Fruit fly (Drosophila melanogaster): Measurements from ENCODE around the gene Pkcdelta.

Pkcdelta gene

dm6 chrX:12473953-12474468 lies 42.0 kb downstream of the Pkcdelta start (continued):
- TF ChIP-seq ind (GFP tag; optimal IDR thresholded peaks at IDR 0.05) (peak; percentile 79), yki (optimal IDR thresholded peaks at IDR 0.05) (no peak), TFAM (GFP tag; optimal IDR thresholded peaks at IDR 0.05) (no peak), tx (GFP tag; optimal IDR thresholded peaks at IDR 0.05) (no peak), CG7271 (tag; optimal IDR thresholded peaks at IDR 0.05) (no peak), stwl (tag; optimal IDR thresholded peaks at IDR 0.05) (no peak), CG3407 (GFP tag; optimal IDR thresholded peaks at IDR 0.05) (peak; percentile 36), so (GFP tag; IDR thresholded peaks at IDR 0.05) (peak; percentile 82), CG6813 (GFP tag; optimal IDR thresholded peaks at IDR 0.05) (peak; percentile 45), Adf1 (GFP tag; IDR thresholded peaks at IDR 0.05) (peak; percentile 31; the same call in 1 of the 2 replicates), CG10543 (GFP tag; optimal IDR thresholded peaks at IDR 0.05) (peak; percentile 92), Oaz (GFP tag; IDR thresholded peaks at IDR 0.05) (peak; percentile 73), ac (GFP tag; optimal IDR thresholded peaks at IDR 0.05) (no peak), CG13624 (GFP tag; optimal IDR thresholded peaks at IDR 0.05) (peak; percentile 27), CG15269 (tag; optimal IDR thresholded peaks at IDR 0.05) (peak; percentile 92), CG10565 (GFP tag; optimal IDR thresholded peaks at IDR 0.05) (no peak), ara (GFP tag; IDR thresholded peaks at IDR 0.05) (peak; percentile 63; the same call in 1 of the 2 replicates), Tbp (GFP tag; optimal IDR thresholded peaks at IDR 0.05) (no peak), ssp (GFP tag; IDR thresholded peaks at IDR 0.05) (peak; percentile 64), CHES-1-like (GFP tag; optimal IDR thresholded peaks at IDR 0.05) (no peak), Xrp1 (GFP tag; IDR thresholded peaks at IDR 0.05) (peak; percentile 75; the same call in 1 of the 2 replicates), Vsx1 (GFP tag; optimal IDR thresholded peaks at IDR 0.05) (peak; percentile 15), ap (GFP tag; IDR thresholded peaks at IDR 0.05) (peak; percentile 39; the same call in 1 of the 2 replicates), Hr78 (GFP tag; optimal IDR thresholded peaks at IDR 0.05) (peak in 1 of 2 experiments; percentile 50), NC2β (GFP tag; optimal IDR thresholded peaks at IDR 0.05) (no peak), chinmo (GFP tag; IDR thresholded peaks at IDR 0.05; ENCODE audit: partially characterized antibody) (peak; percentile 88; the same call in 1 of the 4 replicates), NC2α (GFP tag; optimal IDR thresholded peaks at IDR 0.05) (no peak), CG15601 (tag; optimal IDR thresholded peaks at IDR 0.05) (peak; percentile 72), danr (GFP tag; IDR thresholded peaks at IDR 0.05) (peak; percentile 57), sc (optimal IDR thresholded peaks at IDR 0.05) (no peak), sc (GFP tag; optimal IDR thresholded peaks at IDR 0.05) (peak; percentile 56), CG14860 (GFP tag; IDR thresholded peaks at IDR 0.05; ENCODE audit: partially characterized antibody) (no peak), CG11695 (GFP tag; IDR thresholded peaks at IDR 0.05) (peak; percentile 79), Myb (GFP tag; optimal IDR thresholded peaks at IDR 0.05) (no peak), her (GFP tag; optimal IDR thresholded peaks at IDR 0.05) (no peak), CG12659 (GFP tag; optimal IDR thresholded peaks at IDR 0.05) (peak; percentile 83), gcm (GFP tag; optimal IDR thresholded peaks at IDR 0.05) (peak; percentile 75), usp (GFP tag; optimal IDR thresholded peaks at IDR 0.05) (no peak), Blimp-1 (GFP tag; optimal IDR thresholded peaks at IDR 0.05) (peak; percentile 82), CG15696 (tag; optimal IDR thresholded peaks at IDR 0.05) (peak; percentile 53), lmd (GFP tag; IDR thresholded peaks at IDR 0.05) (peak; percentile 78), CG4424 (GFP tag; optimal IDR thresholded peaks at IDR 0.05) (peak; percentile 70), CG30020 (tag; optimal IDR thresholded peaks at IDR 0.05) (peak; percentile 36), HmgZ (tag; optimal IDR thresholded peaks at IDR 0.05) (peak; percentile 30), CG34376 (GFP tag; optimal IDR thresholded peaks at IDR 0.05) (peak; percentile 78), bbx (GFP tag; IDR thresholded peaks at IDR 0.05; ENCODE audit: partially characterized antibody) (no peak), CG12071 (GFP tag; optimal IDR thresholded peaks at IDR 0.05) (no peak), CG6854 (GFP tag; optimal IDR thresholded peaks at IDR 0.05) (peak; percentile 71), mirr (GFP tag; optimal IDR thresholded peaks at IDR 0.05) (peak; percentile 90), CG14050 (GFP tag; IDR thresholded peaks at IDR 0.05) (peak; percentile 71)
